Worm (Caenorhabditis elegans) whole organism, L4 larva: Measurements from ENCODE around the gene C26F1.3.

Experiments used
- F37D6.2 ChIP-seq: sonication (generic microtip); optimal IDR thresholded peaks from 2 replicates; lab custom pipeline; 2016; ENCODE audit warnings: mild to moderate bottlenecking, missing genetic modification characterization, missing compliant biosample characterization
- F44E2.7 ChIP-seq: fragments of 200-800 bp; sonication (Bioruptor generic); IDR thresholded peaks from 2 replicates; pipeline ENCODE4 v2.1.2; 2022; ENCODE audit warnings: missing genetic modification characterization, missing compliant biosample characterization
- T20F7.1 ChIP-seq: fragments of 200-800 bp; sonication (Bioruptor generic); optimal IDR thresholded peaks from 2 replicates; lab custom pipeline; 2018; ENCODE audit warnings: mild to moderate bottlenecking, missing genetic modification characterization, missing compliant biosample characterization
- Y105C5A.15 ChIP-seq: fragments of 200-800 bp; sonication (Bioruptor generic); IDR thresholded peaks from 2 replicates; pipeline ENCODE4 v1.3.6; 2022; ENCODE audit warnings: missing genetic modification characterization, missing compliant biosample characterization
- Y5F2A.4 ChIP-seq: fragments of 200-800 bp; sonication (Bioruptor generic); optimal IDR thresholded peaks from 2 replicates; lab custom pipeline; 2018; ENCODE audit warnings: mild to moderate bottlenecking, missing genetic modification characterization, missing compliant biosample characterization
- Y75B8A.6 ChIP-seq: fragments of 200-800 bp; sonication (Bioruptor generic); IDR thresholded peaks from 2 replicates; pipeline ENCODE4 v1.3.6; 2022; ENCODE audit warnings: missing genetic modification reagents, missing genetic modification characterization, missing compliant biosample characterization
- ZK546.5 ChIP-seq, 2 experiments: sonication (generic microtip); optimal IDR thresholded peaks; 2 replicates each; lab custom pipeline; 2017; ENCODE audit warnings: missing biosample characterization in 2 of 2, missing genetic modification characterization in 2 of 2
- aha-1 ChIP-seq: fragments of 150-350 bp; peaks from one replicate; lab custom pipeline; 2014; ENCODE audit warnings: missing biosample characterization, missing genetic modification characterization
- aly-2 ChIP-seq: sonication (generic microtip); optimal IDR thresholded peaks from 2 replicates; lab custom pipeline; 2018; ENCODE audit warnings: missing biosample characterization, missing genetic modification characterization
- ama-1 ChIP-seq: fragments of 150-350 bp; optimal IDR thresholded peaks from 2 replicates; lab custom pipeline; 2014; ENCODE audit warnings: inconsistent platforms, mixed read lengths
- arid-1 ChIP-seq: fragments of 200-800 bp; sonication (Bioruptor generic); conservative IDR thresholded peaks from 2 replicates; pipeline ENCODE4 v1.3.6; 2022; ENCODE audit warnings: missing genetic modification reagents, missing genetic modification characterization, missing compliant biosample characterization
- attf-4 ChIP-seq: sonication (generic microtip); optimal IDR thresholded peaks from 3 replicates; lab custom pipeline; 2017; ENCODE audit warnings: missing biosample characterization, missing genetic modification characterization
- ceh-44 ChIP-seq: fragments of 200-800 bp; sonication (Bioruptor generic); IDR thresholded peaks from 2 replicates; pipeline ENCODE4 v1.3.6; 2022; ENCODE audit warnings: missing genetic modification reagents, missing genetic modification characterization, missing compliant biosample characterization
- ceh-62 ChIP-seq: sonication (generic microtip); optimal IDR thresholded peaks from 2 replicates; lab custom pipeline; 2017; ENCODE audit warnings: missing biosample characterization, missing genetic modification characterization
- daf-12 ChIP-seq: fragments of 150-350 bp; optimal IDR thresholded peaks from 2 replicates; lab custom pipeline; 2014; ENCODE audit warnings: missing biosample characterization, missing genetic modification reagents, missing genetic modification characterization
- daf-19 ChIP-seq: fragments of 200-800 bp; sonication (Bioruptor generic); conservative IDR thresholded peaks from 2 replicates; pipeline ENCODE4 v1.3.6; 2022; ENCODE audit warnings: missing genetic modification characterization, missing compliant biosample characterization
- daf-8 ChIP-seq: fragments of 200-800 bp; sonication (Bioruptor generic); IDR thresholded peaks from 2 replicates; pipeline ENCODE4 v1.3.6; 2022; ENCODE audit warnings: missing genetic modification characterization, missing compliant biosample characterization
- dmd-8 ChIP-seq: fragments of 200-800 bp; sonication (Bioruptor generic); IDR thresholded peaks from 2 replicates; pipeline ENCODE4 v1.3.6; 2022; ENCODE audit warnings: missing genetic modification characterization, missing compliant biosample characterization
- dmd-9 ChIP-seq: fragments of 200-800 bp; sonication (Bioruptor generic); IDR thresholded peaks from 2 replicates; pipeline ENCODE4 v1.3.6; 2022; ENCODE audit warnings: missing genetic modification reagents, missing genetic modification characterization, missing compliant biosample characterization
- fos-1 ChIP-seq: fragments of 150-350 bp; optimal IDR thresholded peaks from 2 replicates; lab custom pipeline; 2014; ENCODE audit warnings: missing biosample characterization, missing genetic modification characterization
- hif-1 ChIP-seq, 2 experiments: sonication (generic microtip); optimal IDR thresholded peaks; 2 replicates each; lab custom pipeline; 2016 to 2017; ENCODE audit warnings: missing compliant biosample characterization in 2 of 2, missing genetic modification characterization in 2 of 2, missing genetic modification reagents in 2 of 2, missing genotype in 2 of 2, mild to moderate bottlenecking in 1 of 2
- hmg-1.1 ChIP-seq: fragments of 200-800 bp; sonication (Bioruptor generic); IDR thresholded peaks from 2 replicates; pipeline ENCODE4 v1.3.6; 2022; ENCODE audit warnings: missing genetic modification reagents, missing genetic modification characterization, missing compliant biosample characterization
- lin-1 ChIP-seq: fragments of 200-800 bp; sonication (Bioruptor generic); IDR thresholded peaks from 2 replicates; pipeline ENCODE4 v1.3.6; 2022; ENCODE audit warnings: missing genetic modification reagents, missing genetic modification characterization, missing compliant biosample characterization
- lin-15B ChIP-seq: fragments of 150-350 bp; sonication (generic microtip); optimal IDR thresholded peaks from 3 replicates; lab custom pipeline; 2014; ENCODE audit warnings: missing biosample characterization, missing genetic modification characterization
- lin-38 ChIP-seq: fragments of 200-800 bp; sonication (Bioruptor generic); IDR thresholded peaks from 2 replicates; pipeline ENCODE4 v1.3.6; 2022; ENCODE audit warnings: missing genetic modification reagents, missing genetic modification characterization, missing compliant biosample characterization
- lir-3 ChIP-seq: sonication (generic microtip); optimal IDR thresholded peaks from 2 replicates; lab custom pipeline; 2016; ENCODE audit warnings: mild to moderate bottlenecking, missing genetic modification characterization, missing compliant biosample characterization
- lsy-2 ChIP-seq, 2 experiments: fragments of 150-350 bp in 1 of 2; sonication (generic microtip) in 1 of 2; optimal IDR thresholded peaks; 2 replicates each; lab custom pipeline; 2014 to 2017; ENCODE audit warnings: missing biosample characterization in 2 of 2, missing genetic modification characterization in 2 of 2
- madf-5 ChIP-seq, 2 experiments: fragments of 200-800 bp; sonication (Bioruptor generic); IDR thresholded peaks; 2 replicates each; pipeline ENCODE4 v1.3.6; 2022; ENCODE audit warnings: missing compliant biosample characterization in 2 of 2, missing genetic modification characterization in 2 of 2
- madf-9 ChIP-seq: fragments of 200-800 bp; sonication (Bioruptor generic); conservative IDR thresholded peaks from 2 replicates; pipeline ENCODE4 v1.3.6; 2022; ENCODE audit warnings: missing genetic modification reagents, missing genetic modification characterization, missing compliant biosample characterization
- mdt-29 ChIP-seq: fragments of 200-800 bp; sonication (Bioruptor generic); IDR thresholded peaks from 2 replicates; pipeline ENCODE4 v1.3.6; 2022; ENCODE audit warnings: missing genetic modification reagents, missing genetic modification characterization, missing compliant biosample characterization
- mep-1 ChIP-seq: fragments of 150-350 bp; sonication (generic microtip); optimal IDR thresholded peaks from 3 replicates; lab custom pipeline; 2014; ENCODE audit warnings: missing biosample characterization, missing genetic modification characterization
- mes-2 ChIP-seq: sonication (generic microtip); optimal IDR thresholded peaks from 2 replicates; lab custom pipeline; 2016; ENCODE audit warnings: missing genotype, mild to moderate bottlenecking, missing genetic modification characterization, missing compliant biosample characterization; ENCODE audit not compliant: poor library complexity, severe bottlenecking
- mxl-2 ChIP-seq: fragments of 200-800 bp; sonication (Bioruptor generic); conservative IDR thresholded peaks from 2 replicates; pipeline ENCODE4 v1.3.6; 2022; ENCODE audit warnings: missing genetic modification reagents, missing genetic modification characterization, missing compliant biosample characterization
- nhr-102 ChIP-seq: sonication (generic microtip); optimal IDR thresholded peaks from 2 replicates; lab custom pipeline; 2016; ENCODE audit warnings: mild to moderate bottlenecking, missing genetic modification characterization, moderate library complexity, missing compliant biosample characterization
- nhr-42 ChIP-seq: fragments of 200-800 bp; sonication (Bioruptor generic); IDR thresholded peaks from 2 replicates; pipeline ENCODE4 v1.3.6; 2022; ENCODE audit warnings: missing genetic modification characterization, missing compliant biosample characterization
- nhr-6 ChIP-seq: fragments of 150-350 bp; optimal IDR thresholded peaks from 2 replicates; lab custom pipeline; 2014; ENCODE audit warnings: missing biosample characterization, missing genetic modification characterization
- rbr-2 ChIP-seq: sonication (generic microtip); optimal IDR thresholded peaks from 2 replicates; lab custom pipeline; 2016; ENCODE audit warnings: missing genotype, missing genetic modification characterization, missing compliant biosample characterization
- skn-1 ChIP-seq: fragments of 150-350 bp; optimal IDR thresholded peaks from 2 replicates; lab custom pipeline; 2014; ENCODE audit warnings: missing biosample characterization, missing genetic modification characterization
- snpc-1.2 ChIP-seq: fragments of 200-800 bp; sonication (Bioruptor generic); IDR thresholded peaks from 2 replicates; pipeline ENCODE4 v1.3.6; 2022; ENCODE audit warnings: missing genetic modification reagents, missing genetic modification characterization, missing compliant biosample characterization
- snpc-4 ChIP-seq: fragments of 150-350 bp; optimal IDR thresholded peaks from 2 replicates; lab custom pipeline; 2014; ENCODE audit warnings: missing biosample characterization, missing genetic modification characterization
- spr-3 ChIP-seq: fragments of 200-800 bp; sonication (Bioruptor generic); optimal IDR thresholded peaks from 2 replicates; lab custom pipeline; 2018; ENCODE audit warnings: mild to moderate bottlenecking, missing genetic modification characterization, missing compliant biosample characterization
- tra-1 ChIP-seq: fragments of 200-800 bp; sonication (Bioruptor generic); IDR thresholded peaks from 2 replicates; pipeline ENCODE4 v1.3.6; 2022; ENCODE audit warnings: missing genetic modification reagents, missing genetic modification characterization, missing compliant biosample characterization
- unc-62 ChIP-seq, 3 experiments: fragments of 150-350 bp in 1 of 3; sonication (generic microtip); optimal IDR thresholded peaks in 2 of 3; peaks in 1 of 3; 1 replicate in 1 of 3; 2 replicates in 2 of 3; lab custom pipeline; 2014 to 2017; ENCODE audit warnings: missing biosample characterization in 3 of 3, missing genetic modification characterization in 3 of 3, missing genetic modification reagents in 3 of 3, missing genotype in 1 of 3
- zfp-2 ChIP-seq: sonication (generic microtip); optimal IDR thresholded peaks from 2 replicates; lab custom pipeline; 2016; ENCODE audit warnings: mild to moderate bottlenecking, missing genetic modification characterization, missing compliant biosample characterization
- zfp-3 ChIP-seq: fragments of 200-800 bp; sonication (Bioruptor generic); conservative IDR thresholded peaks from 2 replicates; pipeline ENCODE4 v1.3.6; 2022; ENCODE audit warnings: missing genetic modification reagents, missing genetic modification characterization, missing compliant biosample characterization
- zip-11 ChIP-seq: fragments of 200-800 bp; sonication (Bioruptor generic); IDR thresholded peaks from 2 replicates; pipeline ENCODE4 v1.3.6; 2022; ENCODE audit warnings: missing genetic modification characterization, missing compliant biosample characterization
- ztf-7 ChIP-seq: fragments of 150-350 bp; optimal IDR thresholded peaks from 2 replicates; lab custom pipeline; 2014; ENCODE audit warnings: missing biosample characterization, missing genetic modification characterization

Gene C26F1.3

DNA sequence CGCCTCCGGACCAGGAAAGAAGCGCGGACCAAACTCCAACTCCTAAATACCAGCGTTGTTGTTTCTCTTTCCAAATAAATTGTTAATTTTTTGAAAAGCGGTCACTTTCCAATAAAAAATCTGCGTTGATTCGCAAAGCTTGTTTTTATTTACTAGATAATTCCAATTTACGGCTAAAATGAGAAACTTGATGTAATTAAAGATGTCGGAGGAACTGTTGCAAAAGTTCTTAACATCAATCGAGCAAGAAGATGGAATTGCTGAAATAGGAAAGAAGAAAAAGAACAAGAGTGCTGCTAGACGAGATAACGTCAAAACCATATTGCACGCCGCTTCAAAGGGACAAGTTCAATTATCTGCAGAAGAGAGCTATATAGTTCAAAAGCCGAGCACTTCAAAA, at the start of gene C26F1.3:
Gene C26F1.3, plus strand, starts transcription at position 203 of the 400 bp plus-strand sequence.
- TF ChIP-seq spr-3 (GFP tag; lab: Kevin White, UChicago): no peak
- TF ChIP-seq Y75B8A.6 (GFP tag; lab: Robert Waterston, UW): 0 out of 2 replicates have a peak, but pooled peaks have one; percentile 42
- TF ChIP-seq daf-12: no peak
- 0 out of 2 replicates have a peak, but pooled peaks have one; percentile 27 for TF ChIP-seq dmd-8 (GFP tag; lab: Robert Waterston, UW)
- TF ChIP-seq skn-1 (tag; lab: Kevin White, UChicago): no peak
- peak; percentile 12; the same call in 1 of the 2 replicates for TF ChIP-seq snpc-1.2 (GFP tag; lab: Robert Waterston, UW)
- TF ChIP-seq Y105C5A.15 (GFP tag; lab: Robert Waterston, UW): peak; percentile 35; the same call in 1 of the 2 replicates
- TF ChIP-seq madf-5 (GFP tag; IDR thresholded peaks at IDR 0.05; lab: Robert Waterston, UW): no peak
- TF ChIP-seq aly-2 (tag; lab: Kevin White, UChicago): no peak
- TF ChIP-seq lin-38 (GFP tag; lab: Robert Waterston, UW): peak; percentile 29; the same call in 1 of the 2 replicates
- peak; percentile 60 for TF ChIP-seq ama-1
- TF ChIP-seq dmd-9 (GFP tag; lab: Robert Waterston, UW): no peak
- 0 out of 2 replicates have a peak, but pooled peaks have one; percentile 29 for TF ChIP-seq arid-1 (GFP tag; lab: Robert Waterston, UW)
- 0 out of 2 replicates have a peak, but pooled peaks have one; percentile 16 for TF ChIP-seq mdt-29
- TF ChIP-seq F44E2.7 (GFP tag; lab: Robert Waterston, UW): no peak
- TF ChIP-seq mes-2 (tag; lab: Kevin White, UChicago): peak; percentile 4
- TF ChIP-seq daf-19: no peak
- no peak for TF ChIP-seq madf-9 (GFP tag; lab: Robert Waterston, UW)

DNA sequence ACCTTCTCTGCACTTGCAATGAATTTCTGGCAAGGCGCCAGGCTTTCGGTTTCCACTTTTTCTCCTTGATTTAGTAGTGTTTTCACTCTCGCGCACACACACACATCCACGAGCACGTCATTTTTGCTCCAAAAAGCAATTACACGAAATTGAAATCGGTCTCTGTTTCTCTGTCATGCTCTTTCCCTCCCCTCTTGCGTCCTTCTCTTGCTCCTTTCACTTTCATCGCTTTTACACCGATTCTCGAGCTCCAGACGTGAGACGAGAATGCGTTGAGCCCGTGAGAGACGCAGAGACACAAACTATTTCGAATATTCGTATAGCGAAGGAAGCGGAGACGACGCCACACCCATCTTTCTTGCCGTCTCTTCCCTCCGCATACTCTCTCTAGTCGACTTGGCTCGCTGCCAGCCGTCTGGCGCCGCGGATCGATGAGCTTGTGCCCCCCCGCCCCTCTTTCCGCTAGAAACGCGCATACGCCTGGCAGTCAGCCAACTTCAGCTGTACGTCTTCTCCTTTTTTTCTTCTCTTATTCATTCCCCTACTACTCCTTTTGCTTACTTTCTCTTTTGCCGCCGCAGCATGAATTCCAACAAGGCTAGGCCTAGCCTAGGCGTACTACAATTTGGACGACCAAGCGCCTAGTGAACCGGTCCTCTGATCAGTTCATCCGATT, 49.0 kb upstream of the C26F1.3 start:
- TF ChIP-seq aha-1 (tag; lab: Kevin White, UChicago) (peak; percentile 99), hmg-1.1 (GFP tag; lab: Robert Waterston, UW) (peak; percentile 84), nhr-42 (GFP tag; lab: Robert Waterston, UW) (peak; percentile 43; the same call in 1 of the 2 replicates), Y75B8A.6 (GFP tag; lab: Robert Waterston, UW) (no peak), mxl-2 (GFP tag; lab: Robert Waterston, UW) (0 out of 2 replicates have a peak, but pooled peaks have one; percentile 9), nhr-102 (peak; percentile 23), lin-1 (GFP tag; lab: Robert Waterston, UW) (no peak), fos-1 (no peak), zfp-3 (GFP tag; lab: Robert Waterston, UW) (no peak), ztf-7 (no peak), mdt-29 (no peak), lir-3 (tag; lab: Kevin White, UChicago) (no peak), mep-1 (tag; lab: Kevin White, UChicago) (peak; percentile 57), attf-4 (no peak), tra-1 (GFP tag; lab: Robert Waterston, UW) (peak; percentile 63), lsy-2 (tag; optimal IDR thresholded peaks at IDR 0.05; lab: Kevin White, UChicago) (peak; percentile 77), lin-15B (tag; lab: Kevin White, UChicago) (no peak), nhr-6 (tag; lab: Kevin White, UChicago) (no peak), rbr-2 (tag; lab: Kevin White, UChicago) (peak; percentile 93), mes-2 (tag; lab: Kevin White, UChicago) (peak; percentile 37), zfp-2 (tag; lab: Kevin White, UChicago) (peak; percentile 26), F37D6.2 (tag; lab: Kevin White, UChicago) (peak; percentile 81), snpc-4 (tag; lab: Kevin White, UChicago) (no peak), ZK546.5 (tag; optimal IDR thresholded peaks at IDR 0.05; lab: Kevin White, UChicago) (no peak), Y5F2A.4 (GFP tag; lab: Kevin White, UChicago) (no peak), arid-1 (GFP tag; lab: Robert Waterston, UW) (peak; percentile 49; the same call in 1 of the 2 replicates), zip-11 (GFP tag; lab: Robert Waterston, UW) (no peak), madf-5 (GFP tag; IDR thresholded peaks at IDR 0.05; lab: Robert Waterston, UW) (no peak), ceh-44 (no peak), T20F7.1 (no peak), ceh-62 (no peak), dmd-8 (GFP tag; lab: Robert Waterston, UW) (no peak), unc-62 (GFP tag; optimal IDR thresholded peaks at IDR 0.05 in 1 of 2; lab: Kevin White, UChicago) (peak in 1 of 2 experiments; percentile 94), unc-62 (tag; optimal IDR thresholded peaks at IDR 0.05; lab: Kevin White, UChicago) (no peak), daf-8 (no peak), hif-1 (tag; optimal IDR thresholded peaks at IDR 0.05; lab: Kevin White, UChicago) (peak; percentile 4 to 76), spr-3 (GFP tag; lab: Kevin White, UChicago) (no peak)
